Fruit fly (Drosophila melanogaster) whole organism, pupa: ENCODE measurements around the gene PH4alphaSG1.

ENCODE experiments used
- CG10348 ChIP-seq: fragments of 200-800 bp; sonication (Bioruptor generic); IDR thresholded peaks from 2 replicates; pipeline ENCODE4 v1.3.6; 2022; ENCODE audit warnings: missing biosample characterization, missing genetic modification characterization
- CG12605 ChIP-seq: fragments of 200-800 bp; sonication (Bioruptor generic); IDR thresholded peaks from 2 replicates; pipeline ENCODE4 v1.3.6; 2022; ENCODE audit warnings: missing biosample characterization, missing genetic modification characterization
- CG17806 ChIP-seq: fragments of 200-800 bp; sonication (Bioruptor generic); optimal IDR thresholded peaks from 2 replicates; lab custom pipeline; 2018; ENCODE audit warnings: missing biosample characterization, mild to moderate bottlenecking, missing genetic modification characterization, moderate library complexity
- CG8159 ChIP-seq: fragments of 200-800 bp; sonication (Bioruptor generic); optimal IDR thresholded peaks from 3 replicates; lab custom pipeline; 2018; ENCODE audit warnings: missing biosample characterization, mild to moderate bottlenecking, missing genetic modification characterization, moderate library complexity
- CG9948 ChIP-seq: fragments of 200-800 bp; sonication (Bioruptor generic); optimal IDR thresholded peaks from 2 replicates; lab custom pipeline; 2018; ENCODE audit warnings: missing biosample characterization, mild to moderate bottlenecking, missing genetic modification characterization, moderate library complexity
- gl ChIP-seq: fragments of 200-800 bp; sonication (Bioruptor generic); optimal IDR thresholded peaks from 2 replicates; lab custom pipeline; 2018; ENCODE audit warnings: missing biosample characterization, mild to moderate bottlenecking, missing genetic modification characterization

DNA sequence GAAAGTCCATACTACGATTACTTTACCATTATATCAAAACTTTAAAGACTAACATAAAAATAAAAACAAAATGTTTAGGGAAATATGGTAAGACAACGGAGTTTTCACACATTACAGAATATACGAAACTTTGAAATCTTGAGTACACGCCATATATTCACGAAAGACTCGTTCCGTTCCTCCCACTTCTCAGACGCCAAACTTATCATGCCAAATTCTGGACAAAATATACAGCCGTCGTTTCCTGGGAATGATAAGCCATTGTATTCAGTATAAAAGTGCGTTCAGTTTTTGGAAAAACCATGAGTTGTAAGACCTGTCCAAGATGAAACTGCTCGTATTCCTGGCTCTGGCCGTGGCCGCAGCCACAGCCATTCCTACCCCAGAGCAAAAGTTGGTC, 16.8 kb downstream of the PH4alphaSG1 start, which contains the start of gene Jon99Fi:
- no peak for TF ChIP-seq CG12605 (GFP tag; lab: Robert Waterston, UW)
- no peak for TF ChIP-seq gl (tag; lab: Kevin White, UChicago)
- TF ChIP-seq CG8159 (tag; lab: Kevin White, UChicago): no peak
- TF ChIP-seq CG17806 (tag; lab: Kevin White, UChicago): no peak
- no peak for TF ChIP-seq CG9948 (tag; lab: Kevin White, UChicago)
- TF ChIP-seq CG10348 (GFP tag; lab: Robert Waterston, UW): no peak
